Worm (Caenorhabditis elegans): ENCODE data around the gene dpy-8.

DNA sequence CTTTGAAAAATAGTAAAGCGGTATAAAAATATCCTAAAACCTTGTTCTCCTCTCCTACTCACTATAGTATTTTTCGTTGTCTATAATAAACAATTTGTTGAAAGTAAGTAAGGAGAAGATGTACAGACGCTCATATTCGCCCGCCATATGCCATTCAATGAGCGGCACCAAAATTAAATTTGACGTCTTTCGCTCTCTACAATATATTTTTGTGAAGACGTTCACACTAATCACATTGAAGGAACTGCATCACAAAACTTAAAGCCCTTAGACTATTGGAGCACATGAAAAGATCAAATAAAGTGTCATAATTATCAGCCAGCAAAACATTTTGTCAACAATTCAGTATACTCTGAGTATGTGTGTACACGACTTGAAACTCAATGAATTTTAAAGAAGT lies 18.5 kb downstream of the dpy-8 start:
- TF ChIP-seq unc-62 (GFP tag; optimal IDR thresholded peaks at IDR 0.05) (no peak), flh-1 (GFP tag; optimal IDR thresholded peaks at IDR 0.05) (no peak), lsy-2 (tag; optimal IDR thresholded peaks at IDR 0.05) (no peak), elt-3 (tag; optimal IDR thresholded peaks at IDR 0.05) (no peak), nhr-76 (tag; optimal IDR thresholded peaks at IDR 0.05) (no peak), hlh-1 (tag; optimal IDR thresholded peaks at IDR 0.05) (no peak), snpc-4 (tag; optimal IDR thresholded peaks at IDR 0.05) (no peak)
